Worm (Caenorhabditis elegans): ENCODE data around the gene K02F6.5.
"Not testable (repeated sequence)": the region's sequence is repeated elsewhere in the genome, so short reads cannot be mapped to it uniquely, and the experiment has no call there.

K02F6.5 gene

ce11 chrII:2545925-2546324, 11.4 kb downstream of the K02F6.5 start, which contains the start of gene K02F6.3:
Gene K02F6.3 (plus strand): TSS chrII:2546225.
- TF ChIP-seq ceh-82 (tag; optimal IDR thresholded peaks at IDR 0.05) (no peak), efl-1 (optimal IDR thresholded peaks at IDR 0.05) (no peak), efl-1 (GFP tag; optimal IDR thresholded peaks at IDR 0.05 in 1 of 2) (peak in 1 of 2 experiments; percentile 48)

DNA sequence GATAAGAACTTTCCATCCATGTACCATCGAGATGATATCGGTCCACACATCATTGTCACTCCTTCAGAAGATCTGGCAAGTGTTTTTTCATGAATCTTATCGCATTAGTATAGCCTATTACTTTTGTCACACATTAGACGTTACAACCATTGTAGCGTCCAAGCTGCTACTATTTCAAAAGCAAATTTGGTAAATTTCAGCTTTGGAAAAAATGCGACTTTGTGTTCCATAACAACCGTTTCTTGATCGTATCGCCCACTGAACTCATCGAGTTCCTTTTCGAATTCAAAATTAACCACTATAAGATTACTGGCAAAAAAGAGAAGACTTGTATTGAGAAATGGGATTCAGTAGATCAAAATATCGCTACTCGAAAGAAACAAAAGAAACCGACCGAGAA, 18.5 kb downstream of the K02F6.5 start:
- TF ChIP-seq efl-1 (optimal IDR thresholded peaks at IDR 0.05) (no peak), efl-1 (GFP tag; optimal IDR thresholded peaks at IDR 0.05 in 1 of 2) (peak in 1 of 2 experiments; percentile 44), F16B12.6 (tag; optimal IDR thresholded peaks at IDR 0.05) (no peak), unc-130 (tag; optimal IDR thresholded peaks at IDR 0.05) (no peak), rnt-1 (tag; optimal IDR thresholded peaks at IDR 0.05) (no peak), C16A3.4 (tag; optimal IDR thresholded peaks at IDR 0.05) (no peak), lir-3 (tag; optimal IDR thresholded peaks at IDR 0.05; ENCODE audit: poor library complexity) (no peak)

ce11 chrII:2553662-2554061, 19.1 kb downstream of the K02F6.5 start, which contains the start of gene K02F6.1:
Gene K02F6.1 (plus strand): TSS chrII:2553962.
- not testable (repeated sequence) for TF ChIP-seq lin-35 (GFP tag; optimal IDR thresholded peaks at IDR 0.05); pqm-1 (tag; optimal IDR thresholded peaks at IDR 0.05); mep-1 (tag; optimal IDR thresholded peaks at IDR 0.05)

- not testable (repeated sequence) for TF ChIP-seq efl-1 (optimal IDR thresholded peaks at IDR 0.05)
- peak in 1 of 2 experiments; percentile 23 for TF ChIP-seq efl-1 (GFP tag; optimal IDR thresholded peaks at IDR 0.05 in 1 of 2)
Observed at ce11 chrII:2556388-2556787, 21.8 kb downstream of the K02F6.5 start.

ce11 chrII:2563973-2564372, 29.4 kb downstream of the K02F6.5 start, which contains the start of gene nep-18:
Gene nep-18 (minus strand): TSS chrII:2564073.
- TF ChIP-seq sptf-1 (tag; optimal IDR thresholded peaks at IDR 0.05) (no peak), ztf-11 (tag; optimal IDR thresholded peaks at IDR 0.05) (no peak), snpc-4 (tag; optimal IDR thresholded peaks at IDR 0.05) (no peak), hpl-2 (GFP tag; optimal IDR thresholded peaks at IDR 0.05) (no peak), efl-3 (GFP tag; optimal IDR thresholded peaks at IDR 0.05) (no peak), ztf-4 (tag; optimal IDR thresholded peaks at IDR 0.05) (no peak), tlp-1 (tag; optimal IDR thresholded peaks at IDR 0.05) (no peak), blmp-1 (tag; optimal IDR thresholded peaks at IDR 0.05) (no peak), unc-30 (tag; optimal IDR thresholded peaks at IDR 0.05) (no peak), unc-86 (tag; optimal IDR thresholded peaks at IDR 0.05) (no peak), pqm-1 (tag; optimal IDR thresholded peaks at IDR 0.05) (no peak), ces-1 (GFP tag; optimal IDR thresholded peaks at IDR 0.05) (no peak), fkh-10 (GFP tag; optimal IDR thresholded peaks at IDR 0.05) (no peak), dsc-1 (tag; optimal IDR thresholded peaks at IDR 0.05) (no peak), nhr-47 (tag; optimal IDR thresholded peaks at IDR 0.05) (no peak)

DNA sequence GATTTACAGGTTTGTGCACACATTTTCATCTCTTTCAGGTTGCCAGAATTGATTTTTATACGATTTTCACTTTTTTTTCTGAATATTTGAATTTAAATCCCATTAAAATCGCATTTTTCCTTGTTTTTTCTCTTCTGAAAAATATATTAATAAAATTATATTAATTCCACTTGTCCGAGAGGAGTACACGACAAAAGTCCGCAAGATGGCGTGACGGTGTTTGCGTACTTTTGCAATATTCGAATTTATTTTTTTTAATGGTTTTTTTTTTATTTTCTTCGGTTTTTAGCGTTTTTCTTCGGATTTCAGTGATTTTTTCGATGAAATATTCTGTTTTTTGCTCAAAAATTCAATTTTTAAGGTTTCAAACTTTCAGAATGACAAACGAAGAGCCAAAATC, 30.3 kb downstream of the K02F6.5 start, which contains the start of gene usp-39:
Gene usp-39, plus strand, starts transcription at position 377 of the 400 bp plus-strand sequence.
- TF ChIP-seq hlh-4 (tag; optimal IDR thresholded peaks at IDR 0.05) = no peak
- peak; percentile 67 for TF ChIP-seq elt-2 (tag; optimal IDR thresholded peaks at IDR 0.05)
- TF ChIP-seq nhr-76 (tag; optimal IDR thresholded peaks at IDR 0.05) = no peak
- TF ChIP-seq sup-37 (GFP tag; optimal IDR thresholded peaks at IDR 0.05) = peak; percentile 63
- TF ChIP-seq nhr-28 (tag; optimal IDR thresholded peaks at IDR 0.05) = no peak
- TF ChIP-seq F16B12.6 (tag; optimal IDR thresholded peaks at IDR 0.05) = peak; percentile 97
- TF ChIP-seq dpl-1 (GFP tag; optimal IDR thresholded peaks at IDR 0.05) = peak; percentile 75 to 87 (median 81)
- TF ChIP-seq ceh-88 (GFP tag; IDR thresholded peaks at IDR 0.05) = peak; percentile 69; the same call in 1 of the 2 replicates
- TF ChIP-seq dsc-1 (tag; optimal IDR thresholded peaks at IDR 0.05) = no peak
- TF ChIP-seq lin-39 (tag; optimal IDR thresholded peaks at IDR 0.05) = peak; percentile 88
- peak; percentile 48 for TF ChIP-seq ztf-4 (tag; optimal IDR thresholded peaks at IDR 0.05)
- no peak for TF ChIP-seq egl-27 (tag; optimal IDR thresholded peaks at IDR 0.05)
- no peak for TF ChIP-seq vab-15 (tag; optimal IDR thresholded peaks at IDR 0.05)
- peak; percentile 87 for TF ChIP-seq ceh-8 (GFP tag; optimal IDR thresholded peaks at IDR 0.05)
- TF ChIP-seq efl-1 (optimal IDR thresholded peaks at IDR 0.05) = peak; percentile 77 to 83
- TF ChIP-seq efl-1 (GFP tag; optimal IDR thresholded peaks at IDR 0.05 in 1 of 2) = peak; percentile 85 to 98
- peak; percentile 66 for TF ChIP-seq lin-15B (tag; optimal IDR thresholded peaks at IDR 0.05)
- TF ChIP-seq mef-2 (tag; optimal IDR thresholded peaks at IDR 0.05) = peak; percentile 35
- TF ChIP-seq unc-62 (GFP tag; optimal IDR thresholded peaks at IDR 0.05) = no peak
- TF ChIP-seq nhr-237 (tag; optimal IDR thresholded peaks at IDR 0.05) = peak; percentile 11
- TF ChIP-seq C16A3.4 (tag; optimal IDR thresholded peaks at IDR 0.05) = peak; percentile 59
- TF ChIP-seq C34B4.2 (tag; optimal IDR thresholded peaks at IDR 0.05) = no peak
- TF ChIP-seq snpc-4 (tag; optimal IDR thresholded peaks at IDR 0.05) = peak; percentile 76
- TF ChIP-seq unc-130 (tag; optimal IDR thresholded peaks at IDR 0.05) = peak; percentile 90
- TF ChIP-seq aha-1 (tag; optimal IDR thresholded peaks at IDR 0.05) = peak; percentile 6
- no peak for TF ChIP-seq pqm-1 (tag; optimal IDR thresholded peaks at IDR 0.05)

Measured in whole organism, L1 larva.